Fruit fly (Drosophila melanogaster): ENCODE measurements around the gene shps.

Gene shps

DNA sequence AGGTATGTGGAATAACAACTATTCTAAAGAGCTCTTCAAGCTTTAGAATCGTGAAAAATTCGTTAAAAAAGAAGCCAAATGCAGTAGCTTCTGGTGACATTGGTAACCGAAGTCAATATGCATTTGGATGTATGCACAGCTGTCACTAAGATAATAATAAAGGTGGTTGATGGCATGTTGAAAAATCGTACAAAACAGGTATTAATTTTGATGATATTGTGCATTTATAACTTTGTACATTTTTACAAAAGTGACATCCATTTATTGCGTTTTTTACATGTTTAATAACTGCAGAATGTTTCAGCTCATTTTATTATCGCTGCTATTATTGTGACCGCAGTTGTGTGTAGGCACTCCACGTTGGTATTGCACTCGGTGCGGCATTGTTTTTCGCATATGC is 22.1 kb downstream of the shps start (continued):
- TF ChIP-seq seq (GFP tag; IDR thresholded peaks at IDR 0.05) (peak; percentile 25; the same call in 1 of the 2 replicates), shn (GFP tag; optimal IDR thresholded peaks at IDR 0.05) (no peak), gce (GFP tag; IDR thresholded peaks at IDR 0.05) (no peak), Aef1 (GFP tag; IDR thresholded peaks at IDR 0.05) (no peak), Deaf1 (tag; optimal IDR thresholded peaks at IDR 0.05) (no peak), chinmo (GFP tag; IDR thresholded peaks at IDR 0.05; ENCODE audit: partially characterized antibody) (no peak), Blimp-1 (GFP tag; optimal IDR thresholded peaks at IDR 0.05) (peak; percentile 38), CG1529 (GFP tag; optimal IDR thresholded peaks at IDR 0.05) (peak; percentile 5), trem (tag; optimal IDR thresholded peaks at IDR 0.05) (no peak), Bdp1 (GFP tag; optimal IDR thresholded peaks at IDR 0.05) (no peak), CG9727 (GFP tag; optimal IDR thresholded peaks at IDR 0.05) (no peak), CG11085 (GFP tag; IDR thresholded peaks at IDR 0.05) (no peak), HHEX (GFP tag; optimal IDR thresholded peaks at IDR 0.05) (peak; percentile 36), CG3281 (GFP tag; optimal IDR thresholded peaks at IDR 0.05) (no peak), CG6689 (GFP tag; IDR thresholded peaks at IDR 0.05) (no peak), Hr78 (GFP tag; optimal IDR thresholded peaks at IDR 0.05) (no peak), Sox100B (GFP tag; optimal IDR thresholded peaks at IDR 0.05) (peak; percentile 30), abd-A (tag; optimal IDR thresholded peaks at IDR 0.05) (no peak), Hr3 (GFP tag; optimal IDR thresholded peaks at IDR 0.05) (no peak), CG7271 (tag; optimal IDR thresholded peaks at IDR 0.05) (no peak), klu (GFP tag; IDR thresholded peaks at IDR 0.05) (no peak), HLH54F (GFP tag; optimal IDR thresholded peaks at IDR 0.05) (no peak), NC2α (GFP tag; optimal IDR thresholded peaks at IDR 0.05) (no peak), Sry-β (GFP tag; optimal IDR thresholded peaks at IDR 0.05) (no peak), GATAe (GFP tag; conservative IDR thresholded peaks at IDR 0.05) (no peak), NK7.1 (GFP tag; optimal IDR thresholded peaks at IDR 0.05) (no peak), CG8359 (GFP tag; optimal IDR thresholded peaks at IDR 0.05; ENCODE audit: borderline replicate concordance) (no peak), CG12299 (tag; optimal IDR thresholded peaks at IDR 0.05) (no peak), CG16779 (GFP tag; IDR thresholded peaks at IDR 0.05) (no peak), Rx (GFP tag; IDR thresholded peaks at IDR 0.05) (no peak), Kr (GFP tag; optimal IDR thresholded peaks at IDR 0.05) (no peak), CG17361 (GFP tag; IDR thresholded peaks at IDR 0.05) (no peak), CG9817 (tag; optimal IDR thresholded peaks at IDR 0.05) (no peak), hbn (GFP tag; IDR thresholded peaks at IDR 0.05; ENCODE audit: partially characterized antibody) (no peak), grn (GFP tag; optimal IDR thresholded peaks at IDR 0.05) (no peak), CG17359 (tag; optimal IDR thresholded peaks at IDR 0.05) (no peak), pho (GFP tag; optimal IDR thresholded peaks at IDR 0.05) (no peak), CG16863 (GFP tag; optimal IDR thresholded peaks at IDR 0.05) (no peak), BEAF-32 (GFP tag; optimal IDR thresholded peaks at IDR 0.05) (no peak), CG14050 (GFP tag; IDR thresholded peaks at IDR 0.05) (no peak), sob (GFP tag; IDR thresholded peaks at IDR 0.05) (no peak), CG15011 (GFP tag; optimal IDR thresholded peaks at IDR 0.05) (no peak), CG18599 (GFP tag; optimal IDR thresholded peaks at IDR 0.05) (no peak), HLH3B (GFP tag; IDR thresholded peaks at IDR 0.05) (peak; percentile 15; the same call in 1 of the 2 replicates), CHES-1-like (GFP tag; optimal IDR thresholded peaks at IDR 0.05) (no peak), H15 (GFP tag; IDR thresholded peaks at IDR 0.05) (no peak), wdn (GFP tag; IDR thresholded peaks at IDR 0.05) (no peak), Sin3A (optimal IDR thresholded peaks at IDR 0.05) (no peak), CG16813 (GFP tag; IDR thresholded peaks at IDR 0.05; ENCODE audit: partially characterized antibody) (no peak), CG4707 (GFP tag; optimal IDR thresholded peaks at IDR 0.05) (peak; percentile 30), pfk (GFP tag; optimal IDR thresholded peaks at IDR 0.05) (no peak), CG12391 (tag; optimal IDR thresholded peaks at IDR 0.05) (no peak)

All from whole organism, embryonic.